Worm (Caenorhabditis elegans) whole organism, early embryonic: ENCODE results near the gene git-1.

Experiments used
- B0310.2 ChIP-seq: sonication (generic microtip); optimal IDR thresholded peaks from 2 replicates; lab custom pipeline; 2016; ENCODE audit warnings: mild to moderate bottlenecking, missing genetic modification characterization, missing compliant biosample characterization
- F13C5.2 ChIP-seq: sonication (generic microtip); optimal IDR thresholded peaks from 2 replicates; lab custom pipeline; 2017; ENCODE audit warnings: mild to moderate bottlenecking, missing genetic modification characterization, inconsistent platforms, missing compliant biosample characterization
- aly-1 ChIP-seq: sonication (generic microtip); optimal IDR thresholded peaks from 2 replicates; lab custom pipeline; 2016; ENCODE audit warnings: missing genetic modification characterization, missing compliant biosample characterization
- ama-1 ChIP-seq: fragments of 150-350 bp; optimal IDR thresholded peaks from 2 replicates; lab custom pipeline; 2014
- ceh-13 ChIP-seq: fragments of 200-800 bp; sonication (Bioruptor generic); optimal IDR thresholded peaks from 2 replicates; lab custom pipeline; 2018; ENCODE audit warnings: mild to moderate bottlenecking, missing genetic modification characterization, missing compliant biosample characterization
- ceh-36 ChIP-seq: sonication (generic microtip); optimal IDR thresholded peaks from 2 replicates; lab custom pipeline; 2016; ENCODE audit warnings: missing genetic modification characterization, inconsistent platforms, missing compliant biosample characterization
- ets-7 ChIP-seq: sonication (generic microtip); optimal IDR thresholded peaks from 2 replicates; lab custom pipeline; 2016; ENCODE audit warnings: missing genotype, missing genetic modification characterization, missing compliant biosample characterization
- flt-1 ChIP-seq: fragments of 200-800 bp; sonication (Bioruptor generic); IDR thresholded peaks from 2 replicates; pipeline ENCODE4 v1.3.6; 2022; ENCODE audit warnings: missing genetic modification characterization, missing compliant biosample characterization
- hmbx-1 ChIP-seq: sonication (generic microtip); optimal IDR thresholded peaks from 2 replicates; lab custom pipeline; 2016; ENCODE audit warnings: mild to moderate bottlenecking, missing genetic modification characterization, missing compliant biosample characterization
- hmg-4 ChIP-seq: fragments of 200-800 bp; sonication (Bioruptor generic); optimal IDR thresholded peaks from 2 replicates; lab custom pipeline; 2018; ENCODE audit warnings: mild to moderate bottlenecking, missing genetic modification characterization, missing compliant biosample characterization
- hnd-1 ChIP-seq: sonication (generic microtip); optimal IDR thresholded peaks from 2 replicates; lab custom pipeline; 2016; ENCODE audit warnings: missing genetic modification characterization, missing compliant biosample characterization
- pes-1 ChIP-seq: fragments of 200-800 bp; sonication (Bioruptor generic); IDR thresholded peaks from 2 replicates; pipeline ENCODE4 v1.3.6; 2022; ENCODE audit warnings: missing genetic modification reagents, missing genetic modification characterization, missing compliant biosample characterization
- scrt-1 ChIP-seq: fragments of 200-800 bp; sonication (Bioruptor generic); IDR thresholded peaks from 2 replicates; pipeline ENCODE4 v1.3.6; 2022; ENCODE audit warnings: missing genetic modification characterization, missing compliant biosample characterization
- sea-1 ChIP-seq: fragments of 200-800 bp; sonication (Bioruptor generic); conservative IDR thresholded peaks from 2 replicates; pipeline ENCODE4 v1.3.6; 2022; ENCODE audit warnings: missing genetic modification characterization, missing compliant biosample characterization
- tbx-11 ChIP-seq: fragments of 200-800 bp; sonication (Bioruptor generic); IDR thresholded peaks from 2 replicates; pipeline ENCODE4 v1.3.6; 2022; ENCODE audit warnings: missing genetic modification characterization, missing compliant biosample characterization
- tbx-37 ChIP-seq: fragments of 200-800 bp; sonication (Bioruptor generic); conservative IDR thresholded peaks from 2 replicates; pipeline ENCODE4 v1.3.6; 2022; ENCODE audit warnings: missing genetic modification reagents, missing genetic modification characterization, missing compliant biosample characterization
- tra-4 ChIP-seq: sonication (generic microtip); optimal IDR thresholded peaks from 2 replicates; lab custom pipeline; 2017; ENCODE audit warnings: missing genetic modification characterization, missing compliant biosample characterization

Gene git-1

ce11 chrX:10532180-10532833 lies 7.6 kb downstream of the git-1 start:
- TF ChIP-seq ceh-13 (no peak), ceh-36 (no peak), F13C5.2 (tag; lab: Kevin White, UChicago) (no peak), ama-1 (lab: Kevin White, UChicago) (no peak)

- TF ChIP-seq ets-7 (no peak), ama-1 (lab: Kevin White, UChicago) (no peak), tra-4 (tag; lab: Kevin White, UChicago) (no peak), F13C5.2 (tag; lab: Kevin White, UChicago) (no peak), B0310.2 (no peak), hmg-4 (GFP tag; lab: Kevin White, UChicago) (no peak), pes-1 (GFP tag; lab: Robert Waterston, UW) (no peak), sea-1 (no peak), hnd-1 (tag; lab: Kevin White, UChicago) (no peak), tbx-11 (GFP tag; lab: Robert Waterston, UW) (no peak), scrt-1 (GFP tag; lab: Robert Waterston, UW) (no peak), hmbx-1 (no peak)
Measured at ce11 chrX:10533447-10533846, 8.7 kb downstream of the git-1 start, which contains the start of gene glo-3. TSS of gene glo-3 (plus strand) at chrX:10533699.

- no peak for TF ChIP-seq ama-1 (lab: Kevin White, UChicago)
- no peak for TF ChIP-seq hmbx-1
- TF ChIP-seq ceh-13: no peak
- no peak for TF ChIP-seq scrt-1 (GFP tag; lab: Robert Waterston, UW)
- no peak for TF ChIP-seq tbx-37 (GFP tag; lab: Robert Waterston, UW)
- no peak for TF ChIP-seq ceh-36
- no peak for TF ChIP-seq F13C5.2 (tag; lab: Kevin White, UChicago)
- TF ChIP-seq aly-1 (tag; lab: Kevin White, UChicago): no peak
- TF ChIP-seq tbx-11 (GFP tag; lab: Robert Waterston, UW): no peak
- no peak for TF ChIP-seq B0310.2
- TF ChIP-seq hnd-1 (tag; lab: Kevin White, UChicago): no peak
Measured at ce11 chrX:10534625-10535244, 10.0 kb downstream of the git-1 start.

ce11 chrX:10541789-10542188 lies 17.1 kb downstream of the git-1 start:
- TF ChIP-seq flt-1 (GFP tag; lab: Robert Waterston, UW) (no peak), ets-7 (no peak)

ce11 chrX:10542313-10543048 lies 17.8 kb downstream of the git-1 start, which contains the start of the genes F59F5.3 and F59F5.4:
TSS of gene F59F5.3 (minus strand) at chrX:10542413.
TSS of gene F59F5.4 (plus strand) at chrX:10542998.
- TF ChIP-seq F13C5.2 (tag; lab: Kevin White, UChicago): no peak
- no peak for TF ChIP-seq hnd-1 (tag; lab: Kevin White, UChicago)
- TF ChIP-seq hmg-4 (GFP tag; lab: Kevin White, UChicago): no peak
- TF ChIP-seq ama-1 (lab: Kevin White, UChicago): no peak
- no peak for TF ChIP-seq flt-1 (GFP tag; lab: Robert Waterston, UW)
- no peak for TF ChIP-seq B0310.2
- no peak for TF ChIP-seq scrt-1 (GFP tag; lab: Robert Waterston, UW)
- no peak for TF ChIP-seq tbx-11 (GFP tag; lab: Robert Waterston, UW)
- no peak for TF ChIP-seq sea-1
- TF ChIP-seq ceh-13: no peak
- no peak for TF ChIP-seq hmbx-1
- TF ChIP-seq pes-1 (GFP tag; lab: Robert Waterston, UW): no peak
- no peak for TF ChIP-seq ets-7
- no peak for TF ChIP-seq ceh-36
- no peak for TF ChIP-seq tbx-37 (GFP tag; lab: Robert Waterston, UW)

- TF ChIP-seq B0310.2: no peak
Measured at ce11 chrX:10545716-10546115, 21.0 kb downstream of the git-1 start, which contains the start of gene F59F5.5. TSS of gene F59F5.5 (plus strand) at chrX:10546016.

- TF ChIP-seq aly-1 (tag; lab: Kevin White, UChicago) (no peak), hnd-1 (tag; lab: Kevin White, UChicago) (no peak), ama-1 (lab: Kevin White, UChicago) (no peak), sea-1 (no peak), pes-1 (GFP tag; lab: Robert Waterston, UW) (no peak), B0310.2 (no peak), F13C5.2 (tag; lab: Kevin White, UChicago) (no peak), ceh-36 (no peak)
Measured at ce11 chrX:10553048-10553447, 28.4 kb downstream of the git-1 start.

- TF ChIP-seq tbx-11 (GFP tag; lab: Robert Waterston, UW): no peak
- TF ChIP-seq scrt-1 (GFP tag; lab: Robert Waterston, UW): no peak
- no peak for TF ChIP-seq ceh-36
- TF ChIP-seq hnd-1 (tag; lab: Kevin White, UChicago): peak; percentile 14
- no peak for TF ChIP-seq pes-1 (GFP tag; lab: Robert Waterston, UW)
- peak; percentile 40 for TF ChIP-seq ets-7
- TF ChIP-seq ama-1 (lab: Kevin White, UChicago): no peak
- no peak for TF ChIP-seq tbx-37 (GFP tag; lab: Robert Waterston, UW)
- peak; percentile 64 for TF ChIP-seq aly-1 (tag; lab: Kevin White, UChicago)
- no peak for TF ChIP-seq B0310.2
- TF ChIP-seq hmg-4 (GFP tag; lab: Kevin White, UChicago): peak; percentile 96
- TF ChIP-seq hmbx-1: no peak
- peak; percentile 74 for TF ChIP-seq F13C5.2 (tag; lab: Kevin White, UChicago)
- peak; percentile 80 for TF ChIP-seq sea-1
- TF ChIP-seq flt-1 (GFP tag; lab: Robert Waterston, UW): no peak; the same call in 1 of the 2 replicates
- no peak for TF ChIP-seq tra-4 (tag; lab: Kevin White, UChicago)
- no peak for TF ChIP-seq ceh-13
Measured at ce11 chrX:10555189-10555964, 30.7 kb downstream of the git-1 start, which contains the start of gene syd-2. TSS of gene syd-2 (minus strand) at chrX:10555239.
